Worm (Caenorhabditis elegans) whole organism, young adult: ENCODE results near the gene K07D4.6.

ENCODE experiments used
- B0019.2 ChIP-seq: fragments of 200-800 bp; sonication (Bioruptor generic); conservative IDR thresholded peaks from 2 replicates; pipeline ENCODE4 v1.3.6; 2022; ENCODE audit warnings: missing genetic modification reagents, missing genetic modification characterization, missing compliant biosample characterization
- C17E4.6 ChIP-seq: fragments of 200-800 bp; sonication (Bioruptor generic); IDR thresholded peaks from 2 replicates; pipeline ENCODE4 v1.3.6; 2022; ENCODE audit warnings: missing genetic modification reagents, missing genetic modification characterization, missing compliant biosample characterization
- D2030.7 ChIP-seq: fragments of 200-800 bp; sonication (Bioruptor generic); IDR thresholded peaks from 2 replicates; pipeline ENCODE4 v1.3.6; 2022; ENCODE audit warnings: missing genetic modification reagents, missing genetic modification characterization, missing compliant biosample characterization
- Y53F4B.3 ChIP-seq: fragments of 200-800 bp; sonication (Bioruptor generic); IDR thresholded peaks from 2 replicates; pipeline ENCODE4 v1.3.6; 2022; ENCODE audit warnings: missing genetic modification reagents, missing genetic modification characterization, missing compliant biosample characterization
- Y53G8AR.9 ChIP-seq: fragments of 200-800 bp; sonication (Bioruptor generic); conservative IDR thresholded peaks from 2 replicates; pipeline ENCODE4 v1.3.6; 2022; ENCODE audit warnings: missing genetic modification reagents, missing genetic modification characterization, missing compliant biosample characterization
- Y67H2A.10 ChIP-seq: fragments of 200-800 bp; sonication (Bioruptor generic); conservative IDR thresholded peaks from 2 replicates; pipeline ENCODE4 v1.3.6; 2022; ENCODE audit warnings: missing genetic modification reagents, missing genetic modification characterization, missing compliant biosample characterization
- ama-1 ChIP-seq, 3 experiments: fragments of 150-350 bp in 1 of 3; sonication (generic microtip) in 2 of 3; optimal IDR thresholded peaks; 2 replicates each; lab custom pipeline; 2014 to 2018; ENCODE audit warnings: missing biosample characterization in 2 of 3, missing genetic modification characterization in 2 of 3, missing genetic modification reagents in 2 of 3
- aptf-2 ChIP-seq: fragments of 200-800 bp; sonication (Bioruptor generic); conservative IDR thresholded peaks from 2 replicates; pipeline ENCODE4 v1.3.6; 2022; ENCODE audit warnings: missing genetic modification reagents, missing genetic modification characterization, missing compliant biosample characterization
- atf-7 ChIP-seq: sonication (generic microtip); optimal IDR thresholded peaks from 2 replicates; lab custom pipeline; 2017; ENCODE audit warnings: mild to moderate bottlenecking, missing genetic modification characterization, missing compliant biosample characterization
- athp-1 ChIP-seq: sonication (generic microtip); optimal IDR thresholded peaks from 2 replicates; lab custom pipeline; 2017; ENCODE audit warnings: mild to moderate bottlenecking, missing genetic modification characterization, missing compliant biosample characterization
- attf-5 ChIP-seq: fragments of 200-800 bp; sonication (Bioruptor generic); optimal IDR thresholded peaks from 2 replicates; lab custom pipeline; 2018; ENCODE audit warnings: mild to moderate bottlenecking, missing genetic modification characterization, missing compliant biosample characterization
- bed-1 ChIP-seq: fragments of 200-800 bp; sonication (Bioruptor generic); IDR thresholded peaks from 2 replicates; pipeline ENCODE4 v1.3.6; 2022; ENCODE audit warnings: missing genetic modification reagents, missing genetic modification characterization, missing compliant biosample characterization
- ccch-3 ChIP-seq: fragments of 200-800 bp; sonication (Bioruptor generic); optimal IDR thresholded peaks from 2 replicates; lab custom pipeline; 2018; ENCODE audit warnings: mild to moderate bottlenecking, missing genetic modification characterization, missing compliant biosample characterization
- dpff-1 ChIP-seq: sonication (generic microtip); optimal IDR thresholded peaks from 2 replicates; lab custom pipeline; 2017; ENCODE audit warnings: mild to moderate bottlenecking, missing genetic modification characterization, missing compliant biosample characterization
- efl-1 ChIP-seq: fragments of 150-350 bp; optimal IDR thresholded peaks from 2 replicates; lab custom pipeline; 2014; ENCODE audit warnings: missing biosample characterization, missing genetic modification reagents, missing genetic modification characterization
- egl-18 ChIP-seq: fragments of 200-800 bp; sonication (Bioruptor generic); IDR thresholded peaks from 2 replicates; pipeline ENCODE4 v1.3.6; 2022; ENCODE audit warnings: missing genetic modification reagents, missing genetic modification characterization, missing compliant biosample characterization
- egl-44 ChIP-seq: fragments of 200-800 bp; sonication (Bioruptor generic); IDR thresholded peaks from 2 replicates; pipeline ENCODE4 v1.3.6; 2022; ENCODE audit warnings: missing genetic modification reagents, missing genetic modification characterization, missing compliant biosample characterization
- ekl-4 ChIP-seq: fragments of 200-800 bp; sonication (Bioruptor generic); IDR thresholded peaks from 2 replicates; pipeline ENCODE4 v1.3.6; 2022; ENCODE audit warnings: missing genetic modification reagents, missing genetic modification characterization, missing compliant biosample characterization
- ets-4 ChIP-seq: fragments of 200-800 bp; sonication (Bioruptor generic); optimal IDR thresholded peaks from 2 replicates; lab custom pipeline; 2018; ENCODE audit warnings: mild to moderate bottlenecking, missing genetic modification characterization, missing compliant biosample characterization
- gei-17 ChIP-seq: fragments of 200-800 bp; sonication (Bioruptor generic); optimal IDR thresholded peaks from 2 replicates; lab custom pipeline; 2018; ENCODE audit warnings: mild to moderate bottlenecking, missing genetic modification characterization, missing compliant biosample characterization
- hlh-12 ChIP-seq: sonication (generic microtip); optimal IDR thresholded peaks from 2 replicates; lab custom pipeline; 2016; ENCODE audit warnings: missing genetic modification characterization, missing compliant biosample characterization
- hmg-20 ChIP-seq: fragments of 200-800 bp; sonication (Bioruptor generic); IDR thresholded peaks from 2 replicates; pipeline ENCODE4 v1.3.6; 2022; ENCODE audit warnings: missing genetic modification reagents, missing genetic modification characterization, missing compliant biosample characterization
- hsf-1 ChIP-seq: fragments of 200-800 bp; sonication (Bioruptor generic); IDR thresholded peaks from 2 replicates; pipeline ENCODE4 v1.3.6; 2022; ENCODE audit warnings: missing genetic modification reagents, missing genetic modification characterization, missing compliant biosample characterization
- lag-1 ChIP-seq: fragments of 200-800 bp; sonication (Bioruptor generic); IDR thresholded peaks from 2 replicates; pipeline ENCODE4 v1.3.6; 2022; ENCODE audit warnings: missing genetic modification reagents, missing genetic modification characterization, missing compliant biosample characterization
- lin-26 ChIP-seq: fragments of 200-800 bp; sonication (Bioruptor generic); IDR thresholded peaks from 2 replicates; pipeline ENCODE4 v1.3.6; 2022; ENCODE audit warnings: missing genetic modification reagents, missing genetic modification characterization, missing compliant biosample characterization
- lin-35 ChIP-seq, 3 experiments: fragments of 150-350 bp in 2 of 3; sonication (generic microtip) in 1 of 3; optimal IDR thresholded peaks; 2 replicates each; lab custom pipeline; 2014 to 2018; ENCODE audit warnings: missing biosample characterization in 3 of 3, missing genetic modification characterization in 3 of 3, missing genetic modification reagents in 3 of 3
- lin-40 ChIP-seq: sonication (generic microtip); optimal IDR thresholded peaks from 2 replicates; lab custom pipeline; 2016; ENCODE audit warnings: missing genetic modification characterization, mild to moderate bottlenecking, missing compliant biosample characterization, missing genotype, missing genetic modification reagents
- lin-54 ChIP-seq: fragments of 200-800 bp; sonication (Bioruptor generic); optimal IDR thresholded peaks from 2 replicates; lab custom pipeline; 2018; ENCODE audit warnings: mild to moderate bottlenecking, missing genetic modification characterization, missing compliant biosample characterization
- lir-1 ChIP-seq: fragments of 200-800 bp; sonication (Bioruptor generic); conservative IDR thresholded peaks from 2 replicates; pipeline ENCODE4 v1.3.6; 2022; ENCODE audit warnings: missing genetic modification reagents, missing genetic modification characterization, missing compliant biosample characterization
- mel-28 ChIP-seq: sonication (generic microtip); optimal IDR thresholded peaks from 2 replicates; lab custom pipeline; 2016; ENCODE audit warnings: borderline replicate concordance, mild to moderate bottlenecking, missing genetic modification characterization, missing compliant biosample characterization
- mxl-1 ChIP-seq: sonication (generic microtip); optimal IDR thresholded peaks from 2 replicates; lab custom pipeline; 2016; ENCODE audit warnings: missing genetic modification characterization, missing compliant biosample characterization
- nfya-2 ChIP-seq: fragments of 200-800 bp; sonication (Bioruptor generic); IDR thresholded peaks from 2 replicates; pipeline ENCODE4 v1.3.6; 2022; ENCODE audit warnings: missing genetic modification reagents, missing genetic modification characterization, missing compliant biosample characterization
- nhr-120 ChIP-seq: fragments of 200-800 bp; sonication (Bioruptor generic); IDR thresholded peaks from 2 replicates; pipeline ENCODE4 v1.3.6; 2022; ENCODE audit warnings: missing genetic modification characterization, missing compliant biosample characterization
- nhr-179 ChIP-seq: sonication (generic microtip); optimal IDR thresholded peaks from 2 replicates; lab custom pipeline; 2016; ENCODE audit warnings: mild to moderate bottlenecking, missing genetic modification characterization, missing compliant biosample characterization
- nhr-27 ChIP-seq: fragments of 200-800 bp; sonication (Bioruptor generic); optimal IDR thresholded peaks from 2 replicates; lab custom pipeline; 2018; ENCODE audit warnings: mild to moderate bottlenecking, missing genetic modification characterization, moderate library complexity, missing compliant biosample characterization
- nhr-90 ChIP-seq: sonication (generic microtip); optimal IDR thresholded peaks from 2 replicates; lab custom pipeline; 2016; ENCODE audit warnings: missing genotype, mild to moderate bottlenecking, missing genetic modification characterization, missing compliant biosample characterization
- rpc-1 ChIP-seq, 2 experiments: fragments of 150-350 bp in 1 of 2; sonication (generic microtip) in 1 of 2; optimal IDR thresholded peaks; 2 replicates each; lab custom pipeline; 2014 to 2018; ENCODE audit warnings: missing biosample characterization in 1 of 2, missing genetic modification characterization in 1 of 2, missing genetic modification reagents in 1 of 2, missing genotype in 1 of 2
- snpc-1.1 ChIP-seq: sonication (generic microtip); optimal IDR thresholded peaks from 2 replicates; lab custom pipeline; 2017; ENCODE audit warnings: missing genetic modification characterization, mild to moderate bottlenecking, missing compliant biosample characterization, antibody characterized with exemption, moderate library complexity, missing genotype, missing genetic modification reagents; ENCODE audit not compliant: insufficient read depth
- snpc-3.4 ChIP-seq: sonication (generic microtip); optimal IDR thresholded peaks from 2 replicates; lab custom pipeline; 2017; ENCODE audit warnings: missing genetic modification characterization, mild to moderate bottlenecking, missing compliant biosample characterization, antibody characterized with exemption, moderate library complexity, missing genotype, missing genetic modification reagents
- tbx-9 ChIP-seq: sonication (generic microtip); optimal IDR thresholded peaks from 2 replicates; lab custom pipeline; 2016; ENCODE audit warnings: borderline replicate concordance, missing genetic modification characterization, inconsistent platforms, missing compliant biosample characterization
- tlf-1 ChIP-seq: fragments of 200-800 bp; sonication (Bioruptor generic); optimal IDR thresholded peaks from 2 replicates; lab custom pipeline; 2018; ENCODE audit warnings: mild to moderate bottlenecking, missing genetic modification characterization, missing compliant biosample characterization
- unc-130 ChIP-seq: sonication (generic microtip); optimal IDR thresholded peaks from 2 replicates; lab custom pipeline; 2016; ENCODE audit warnings: missing genetic modification reagents, missing genetic modification characterization, missing compliant biosample characterization
- xnd-1 ChIP-seq: sonication (generic microtip); optimal IDR thresholded peaks from 2 replicates; lab custom pipeline; 2016; ENCODE audit warnings: missing genotype, missing genetic modification reagents, missing genetic modification characterization, missing compliant biosample characterization
- zfh-2 ChIP-seq: fragments of 200-800 bp; sonication (Bioruptor generic); conservative IDR thresholded peaks from 2 replicates; pipeline ENCODE4 v1.3.6; 2022; ENCODE audit warnings: missing genetic modification reagents, missing genetic modification characterization, missing compliant biosample characterization
- zim-3 ChIP-seq: sonication (generic microtip); optimal IDR thresholded peaks from 2 replicates; lab custom pipeline; 2017; ENCODE audit warnings: mild to moderate bottlenecking, missing genetic modification characterization, moderate library complexity, missing compliant biosample characterization
- ztf-22 ChIP-seq: fragments of 200-800 bp; sonication (Bioruptor generic); optimal IDR thresholded peaks from 2 replicates; lab custom pipeline; 2018; ENCODE audit warnings: mild to moderate bottlenecking, missing genetic modification characterization, moderate library complexity, missing compliant biosample characterization
- ztf-28 ChIP-seq: fragments of 200-800 bp; sonication (Bioruptor generic); IDR thresholded peaks from 2 replicates; pipeline ENCODE4 v1.3.6; 2022; ENCODE audit warnings: missing genetic modification reagents, missing genetic modification characterization, missing compliant biosample characterization
- ztf-6 ChIP-seq: fragments of 200-800 bp; sonication (Bioruptor generic); IDR thresholded peaks from 2 replicates; pipeline ENCODE4 v1.3.6; 2022; ENCODE audit warnings: missing genetic modification reagents, missing genetic modification characterization, missing compliant biosample characterization

Gene K07D4.6

ce11 chrII:4044349-4044748 lies 25.8 kb upstream of the K07D4.6 start, which contains the start of gene rpn-11 (continued):
- TF ChIP-seq attf-5 (GFP tag; lab: Kevin White, UChicago), result peak; percentile 86
- no peak for TF ChIP-seq ccch-3 (GFP tag; lab: Kevin White, UChicago)
- no peak for TF ChIP-seq ets-4 (GFP tag; lab: Kevin White, UChicago)
- TF ChIP-seq Y53G8AR.9, result 0 out of 2 replicates have a peak, but pooled peaks have one; percentile 55
- peak; percentile 65 for TF ChIP-seq B0019.2
- no peak for TF ChIP-seq rpc-1 (optimal IDR thresholded peaks at IDR 0.05; lab: Kevin White, UChicago)
- no peak for TF ChIP-seq rpc-1 (tag; optimal IDR thresholded peaks at IDR 0.05; lab: Kevin White, UChicago)
- no peak for TF ChIP-seq nfya-2 (GFP tag; lab: Robert Waterston, UW)
- TF ChIP-seq zim-3, result no peak
- peak; percentile 10 for TF ChIP-seq snpc-3.4 (tag; lab: Kevin White, UChicago)
- no peak for TF ChIP-seq egl-18 (GFP tag; lab: Robert Waterston, UW)
- no peak for TF ChIP-seq ztf-22
- peak; percentile 71 for TF ChIP-seq lir-1 (GFP tag; lab: Robert Waterston, UW)
- TF ChIP-seq ekl-4 (GFP tag; lab: Robert Waterston, UW), result peak; percentile 72
- no peak for TF ChIP-seq Y53F4B.3 (GFP tag; lab: Robert Waterston, UW)
- TF ChIP-seq D2030.7 (GFP tag; lab: Robert Waterston, UW), result peak; percentile 82
- TF ChIP-seq Y67H2A.10 (GFP tag; lab: Robert Waterston, UW), result peak; percentile 51; the same call in 1 of the 2 replicates
- no peak for TF ChIP-seq snpc-1.1 (tag; lab: Kevin White, UChicago)
- no peak for TF ChIP-seq bed-1 (GFP tag; lab: Robert Waterston, UW)
- TF ChIP-seq zfh-2 (GFP tag; lab: Robert Waterston, UW), result no peak
- 0 out of 2 replicates have a peak, but pooled peaks have one; percentile 38 for TF ChIP-seq aptf-2
- peak; percentile 54 for TF ChIP-seq atf-7 (tag; lab: Kevin White, UChicago)
- TF ChIP-seq nhr-179 (tag; lab: Kevin White, UChicago), result no peak
- TF ChIP-seq athp-1, result peak; percentile 50
- TF ChIP-seq gei-17, result peak; percentile 17
- 0 out of 2 replicates have a peak, but pooled peaks have one; percentile 8 for TF ChIP-seq lin-26 (GFP tag; lab: Robert Waterston, UW)
- TF ChIP-seq xnd-1 (tag; lab: Kevin White, UChicago), result peak; percentile 56
- no peak for TF ChIP-seq ztf-6
- TF ChIP-seq C17E4.6, result no peak
- TF ChIP-seq nhr-120, result no peak
- TF ChIP-seq nhr-90 (tag; lab: Kevin White, UChicago), result no peak
- TF ChIP-seq lin-35 (GFP tag; optimal IDR thresholded peaks at IDR 0.05; lab: Kevin White, UChicago), result peak; percentile 62 to 95 (median 69)
- peak; percentile 91 for TF ChIP-seq efl-1 (GFP tag; lab: Kevin White, UChicago)
- TF ChIP-seq lin-54 (GFP tag; lab: Kevin White, UChicago), result peak; percentile 98
- peak; percentile 56 for TF ChIP-seq unc-130 (GFP tag; lab: Kevin White, UChicago)
- TF ChIP-seq hmg-20 (GFP tag; lab: Robert Waterston, UW), result no peak
- no peak for TF ChIP-seq ama-1 (optimal IDR thresholded peaks at IDR 0.05; lab: Kevin White, UChicago)
- TF ChIP-seq ama-1 (GFP tag; optimal IDR thresholded peaks at IDR 0.05; lab: Kevin White, UChicago), result no peak
- peak; percentile 80 for TF ChIP-seq tlf-1 (GFP tag; lab: Kevin White, UChicago)
- peak; percentile 46; the same call in 1 of the 2 replicates for TF ChIP-seq egl-44 (GFP tag; lab: Robert Waterston, UW)
- no peak for TF ChIP-seq dpff-1
- TF ChIP-seq hsf-1, result peak; percentile 13; the same call in 1 of the 2 replicates
- no peak for TF ChIP-seq mel-28 (tag; lab: Kevin White, UChicago)
- TF ChIP-seq lin-40 (tag; lab: Kevin White, UChicago), result peak; percentile 88
- no peak for TF ChIP-seq mxl-1 (tag; lab: Kevin White, UChicago)
- TF ChIP-seq nhr-27 (tag; lab: Kevin White, UChicago), result no peak
- no peak for TF ChIP-seq hlh-12
- 0 out of 2 replicates have a peak, but pooled peaks have one; percentile 27 for TF ChIP-seq ztf-28 (GFP tag; lab: Robert Waterston, UW)
- no peak for TF ChIP-seq tbx-9 (tag; lab: Kevin White, UChicago)
- no peak for TF ChIP-seq lag-1 (GFP tag; lab: Robert Waterston, UW)
